Fruit fly (Drosophila melanogaster) whole organism, embryonic: Measurements from ENCODE around the gene STUB1.
A peak's percentile ranks its signal among the peaks of the same experiment; 100 is the strongest.

Experiments
- Atf6 ChIP-seq: fragments of 200-800 bp; sonication (Bioruptor generic); IDR thresholded peaks from 2 replicates; pipeline ENCODE4 v1.3.6; 2022; ENCODE audit warnings: missing biosample characterization, missing genetic modification characterization
- CG10147 ChIP-seq: fragments of 200-800 bp; sonication (Bioruptor generic); optimal IDR thresholded peaks from 2 replicates; lab custom pipeline; 2019; ENCODE audit warnings: missing biosample characterization, mild to moderate bottlenecking, missing genetic modification characterization, moderate library complexity
- CG10267 ChIP-seq: fragments of 200-800 bp; sonication (Bioruptor generic); optimal IDR thresholded peaks from 2 replicates; lab custom pipeline; 2018; ENCODE audit warnings: missing biosample characterization, mild to moderate bottlenecking, missing genetic modification characterization, moderate library complexity
- CG11560 ChIP-seq: fragments of 200-800 bp; sonication (Bioruptor generic); IDR thresholded peaks from 3 replicates; pipeline ENCODE4 v1.3.6; 2022; ENCODE audit warnings: missing biosample characterization, missing genetic modification characterization
- CG11695 ChIP-seq: fragments of 200-800 bp; sonication (Bioruptor generic); IDR thresholded peaks from 3 replicates; pipeline ENCODE4 v1.3.6; 2022; ENCODE audit warnings: missing biosample characterization, missing genetic modification characterization
- CG12659 ChIP-seq: fragments of 200-800 bp; sonication (Bioruptor generic); optimal IDR thresholded peaks from 3 replicates; lab custom pipeline; 2017; ENCODE audit warnings: mild to moderate bottlenecking, missing biosample characterization, missing genetic modification reagents, missing genetic modification characterization
- CG1529 ChIP-seq: fragments of 200-800 bp; sonication (Bioruptor generic); optimal IDR thresholded peaks from 3 replicates; lab custom pipeline; 2018; ENCODE audit warnings: missing biosample characterization, missing genetic modification characterization
- CG1647 ChIP-seq: fragments of 200-800 bp; sonication (Bioruptor generic); optimal IDR thresholded peaks from 3 replicates; lab custom pipeline; 2016; ENCODE audit warnings: missing biosample characterization, missing genetic modification characterization
- CG17829 ChIP-seq: fragments of 200-800 bp; optimal IDR thresholded peaks from 2 replicates; lab custom pipeline; 2019; ENCODE audit warnings: missing biosample characterization, mild to moderate bottlenecking, missing genetic modification characterization, moderate library complexity
- CG18599 ChIP-seq: fragments of 200-800 bp; sonication (Bioruptor generic); optimal IDR thresholded peaks from 3 replicates; lab custom pipeline; 2017; ENCODE audit warnings: missing biosample characterization, missing genetic modification characterization, mild to moderate bottlenecking, moderate library complexity, missing genetic modification reagents
- CG18764 ChIP-seq: fragments of 200-800 bp; sonication (Bioruptor generic); optimal IDR thresholded peaks from 3 replicates; lab custom pipeline; 2016; ENCODE audit warnings: missing biosample characterization, missing genetic modification characterization
- CG2889 ChIP-seq: fragments of 200-800 bp; sonication (Bioruptor generic); IDR thresholded peaks from 3 replicates; pipeline ENCODE4 v1.3.6; 2022; ENCODE audit warnings: missing biosample characterization, missing genetic modification characterization
- CG30403 ChIP-seq: fragments of 200-800 bp; sonication (Bioruptor generic); optimal IDR thresholded peaks from 3 replicates; lab custom pipeline; 2016; ENCODE audit warnings: missing biosample characterization, missing genetic modification characterization
- CG31388 ChIP-seq: fragments of 200-800 bp; sonication (Bioruptor generic); optimal IDR thresholded peaks from 2 replicates; lab custom pipeline; 2016; ENCODE audit warnings: missing biosample characterization, missing genetic modification characterization
- CG3407 ChIP-seq: fragments of 200-800 bp; sonication (Bioruptor generic); optimal IDR thresholded peaks from 2 replicates; lab custom pipeline; 2018; ENCODE audit warnings: missing biosample characterization, mild to moderate bottlenecking, missing genetic modification characterization
- CG43689 ChIP-seq: fragments of 200-800 bp; sonication (Bioruptor generic); IDR thresholded peaks from 2 replicates; pipeline ENCODE4 v1.3.6; 2022; ENCODE audit warnings: missing biosample characterization, missing genetic modification characterization
- CG4820 ChIP-seq: fragments of 200-800 bp; sonication (Bioruptor generic); optimal IDR thresholded peaks from 3 replicates; lab custom pipeline; 2016; ENCODE audit warnings: missing biosample characterization, missing genetic modification characterization
- CG6175 ChIP-seq: fragments of 200-800 bp; sonication (Bioruptor generic); IDR thresholded peaks from 3 replicates; pipeline ENCODE4 v1.3.6; 2022; ENCODE audit warnings: missing biosample characterization, missing genetic modification characterization
- CG6683 ChIP-seq: fragments of 200-800 bp; sonication (Bioruptor generic); optimal IDR thresholded peaks from 2 replicates; lab custom pipeline; 2017; ENCODE audit warnings: missing biosample characterization, mild to moderate bottlenecking, missing genetic modification characterization, missing genetic modification reagents
- CG7357 ChIP-seq: fragments of 200-800 bp; sonication (Bioruptor generic); IDR thresholded peaks from 3 replicates; pipeline ENCODE4 v1.3.6; 2022; ENCODE audit warnings: missing biosample characterization, missing genetic modification characterization
- CG9609 ChIP-seq: fragments of 200-800 bp; sonication (Bioruptor generic); optimal IDR thresholded peaks from 3 replicates; lab custom pipeline; 2016; ENCODE audit warnings: missing biosample characterization, missing genetic modification characterization
- CoRest ChIP-seq: fragments of 200-800 bp; sonication (Bioruptor generic); optimal IDR thresholded peaks from 3 replicates; lab custom pipeline; 2018; ENCODE audit warnings: missing biosample characterization, mild to moderate bottlenecking, missing genetic modification characterization, moderate library complexity
- D19B ChIP-seq: fragments of 200-800 bp; sonication (Bioruptor generic); optimal IDR thresholded peaks from 2 replicates; lab custom pipeline; 2017; ENCODE audit warnings: missing biosample characterization, mild to moderate bottlenecking, missing genetic modification characterization
- Drgx ChIP-seq: fragments of 200-800 bp; sonication (Bioruptor generic); IDR thresholded peaks from 2 replicates; pipeline ENCODE4 v1.3.6; 2022; ENCODE audit warnings: missing biosample characterization, missing genetic modification characterization
- Gsc ChIP-seq: fragments of 200-800 bp; sonication (Bioruptor generic); IDR thresholded peaks from 2 replicates; pipeline ENCODE4 v1.3.6; 2022; ENCODE audit warnings: missing biosample characterization, missing genetic modification characterization
- HLHmδ ChIP-seq: fragments of 200-800 bp; sonication (Bioruptor generic); optimal IDR thresholded peaks from 2 replicates; lab custom pipeline; 2018; ENCODE audit warnings: missing biosample characterization, mild to moderate bottlenecking, missing genetic modification characterization, moderate library complexity
- Max ChIP-seq: fragments of 200-800 bp; sonication (Bioruptor generic); optimal IDR thresholded peaks from 2 replicates; lab custom pipeline; 2016; ENCODE audit warnings: missing biosample characterization, mild to moderate bottlenecking, missing genetic modification characterization
- Med ChIP-seq: fragments of 200-800 bp; sonication (Bioruptor generic); peaks from one replicate; lab custom pipeline; 2016; ENCODE audit warnings: missing biosample characterization, missing genetic modification characterization, mild to moderate bottlenecking, inconsistent platforms, moderate library complexity
- Neu2 ChIP-seq: fragments of 200-800 bp; sonication (Bioruptor generic); optimal IDR thresholded peaks from 3 replicates; lab custom pipeline; 2016; ENCODE audit warnings: missing biosample characterization, missing genetic modification characterization, borderline replicate concordance
- PHDP ChIP-seq: fragments of 200-800 bp; sonication (Bioruptor generic); optimal IDR thresholded peaks from 3 replicates; lab custom pipeline; 2018; ENCODE audit warnings: missing biosample characterization, mild to moderate bottlenecking, missing genetic modification characterization, moderate library complexity
- Rfx ChIP-seq: fragments of 200-800 bp; sonication (Bioruptor generic); IDR thresholded peaks from 2 replicates; pipeline ENCODE4 v1.3.6; 2022; ENCODE audit warnings: missing biosample characterization, missing genetic modification characterization
- Trl ChIP-seq, 3 experiments: fragments of >200 bp in 2 of 3; fragments of 200-800 bp in 1 of 3; sonication (Bioruptor generic) in 1 of 3; optimal IDR thresholded peaks; 2 replicates in 1 of 3; 3 replicates in 2 of 3; lab custom pipeline; 2016 to 2017; ENCODE audit warnings: missing biosample characterization in 1 of 3, missing genetic modification characterization in 1 of 3
- aop ChIP-seq: fragments of 200-800 bp; sonication (Bioruptor generic); IDR thresholded peaks from 2 replicates; pipeline ENCODE4 v1.3.6; 2022; ENCODE audit warnings: missing biosample characterization, missing genetic modification characterization
- croc ChIP-seq: fragments of 200-800 bp; sonication (Bioruptor generic); conservative IDR thresholded peaks from 3 replicates; pipeline ENCODE4 v1.3.6; 2022; ENCODE audit warnings: missing biosample characterization, missing genetic modification characterization
- crp ChIP-seq, 2 experiments: fragments of 200-800 bp; sonication (Bioruptor generic); optimal IDR thresholded peaks; 2 replicates in 1 of 2; 3 replicates in 1 of 2; lab custom pipeline; 2017; ENCODE audit warnings: missing biosample characterization in 2 of 2, missing genetic modification characterization in 2 of 2, mild to moderate bottlenecking in 1 of 2, moderate library complexity in 1 of 2
- emc ChIP-seq: fragments of 200-800 bp; sonication (Bioruptor generic); optimal IDR thresholded peaks from 2 replicates; lab custom pipeline; 2016; ENCODE audit warnings: missing biosample characterization, missing genetic modification characterization
- ewg ChIP-seq: fragments of 200-800 bp; sonication (Bioruptor generic); optimal IDR thresholded peaks from 3 replicates; lab custom pipeline; 2017; ENCODE audit warnings: mild to moderate bottlenecking, missing biosample characterization, missing genetic modification reagents, missing genetic modification characterization
- eyg ChIP-seq: fragments of 200-800 bp; sonication (Bioruptor generic); optimal IDR thresholded peaks from 3 replicates; lab custom pipeline; 2016; ENCODE audit warnings: missing biosample characterization, missing genetic modification characterization
- gem ChIP-seq: fragments of 200-800 bp; sonication (Bioruptor generic); optimal IDR thresholded peaks from 2 replicates; lab custom pipeline; 2019; ENCODE audit warnings: missing biosample characterization, mild to moderate bottlenecking, missing genetic modification characterization, moderate library complexity
- gsb ChIP-seq: fragments of 200-800 bp; sonication (Bioruptor generic); IDR thresholded peaks from 2 replicates; pipeline ENCODE4 v1.3.6; 2022; ENCODE audit warnings: missing biosample characterization, missing genetic modification characterization
- her ChIP-seq: fragments of 200-800 bp; sonication (Bioruptor generic); optimal IDR thresholded peaks from 2 replicates; lab custom pipeline; 2016; ENCODE audit warnings: missing biosample characterization, missing genetic modification characterization
- jing ChIP-seq: fragments of 200-800 bp; sonication (Bioruptor generic); optimal IDR thresholded peaks from 2 replicates; lab custom pipeline; 2018; ENCODE audit warnings: missing biosample characterization, mild to moderate bottlenecking, missing genetic modification characterization
- jumu ChIP-seq: fragments of 200-800 bp; sonication (Bioruptor generic); optimal IDR thresholded peaks from 3 replicates; lab custom pipeline; 2016; ENCODE audit warnings: missing biosample characterization, missing genetic modification characterization
- mld ChIP-seq: fragments of 200-800 bp; sonication (Bioruptor generic); IDR thresholded peaks from 3 replicates; pipeline ENCODE4 v1.3.6; 2022; ENCODE audit warnings: missing biosample characterization, missing genetic modification characterization; ENCODE audit not compliant: partially characterized antibody
- org-1 ChIP-seq: fragments of 200-800 bp; sonication (Bioruptor generic); optimal IDR thresholded peaks from 2 replicates; lab custom pipeline; 2017; ENCODE audit warnings: missing biosample characterization, missing genetic modification characterization
- repo ChIP-seq: fragments of 200-800 bp; sonication (Bioruptor generic); optimal IDR thresholded peaks from 2 replicates; lab custom pipeline; 2016; ENCODE audit warnings: missing biosample characterization, missing genetic modification characterization
- so ChIP-seq: fragments of 200-800 bp; sonication (Bioruptor generic); IDR thresholded peaks from 3 replicates; pipeline ENCODE4 v1.3.6; 2022; ENCODE audit warnings: missing biosample characterization, missing genetic modification characterization
- tap ChIP-seq: fragments of 200-800 bp; optimal IDR thresholded peaks from 3 replicates; lab custom pipeline; 2019; ENCODE audit warnings: missing biosample characterization, mild to moderate bottlenecking, missing genetic modification characterization, moderate library complexity
- toy ChIP-seq: fragments of 200-800 bp; sonication (Bioruptor generic); IDR thresholded peaks from 2 replicates; pipeline ENCODE4 v1.3.6; 2022; ENCODE audit warnings: missing biosample characterization, missing genetic modification characterization
- wor ChIP-seq: fragments of 200-800 bp; sonication (Bioruptor generic); IDR thresholded peaks from 2 replicates; pipeline ENCODE4 v1.3.6; 2022; ENCODE audit warnings: missing biosample characterization, missing genetic modification characterization

Gene STUB1

dm6 chr2L:10466865-10467270 lies 29.5 kb downstream of the STUB1 start (continued):
- TF ChIP-seq D19B (GFP tag; lab: Kevin White, UChicago) (peak; percentile 84), gem (tag; lab: Kevin White, UChicago) (peak; percentile 73), CG2889 (0 out of 3 replicates have a peak, but pooled peaks have one; percentile 5), crp (GFP tag; optimal IDR thresholded peaks at IDR 0.05; lab: Kevin White, UChicago) (peak in 1 of 2 experiments; percentile 8), CG9609 (GFP tag; lab: Kevin White, UChicago) (peak; percentile 39), CG30403 (GFP tag; lab: Kevin White, UChicago) (peak; percentile 75), aop (GFP tag; lab: Robert Waterston, UW) (no peak), CG31388 (GFP tag; lab: Kevin White, UChicago) (peak; percentile 40), CG43689 (no peak), toy (GFP tag; lab: Robert Waterston, UW) (no peak), gsb (no peak), ewg (GFP tag; lab: Kevin White, UChicago) (peak; percentile 55), CoRest (tag; lab: Kevin White, UChicago) (peak; percentile 74), CG18599 (GFP tag; lab: Kevin White, UChicago) (peak; percentile 36), Gsc (GFP tag; lab: Robert Waterston, UW) (peak; percentile 49), CG18764 (GFP tag; lab: Kevin White, UChicago) (peak; percentile 1), CG17829 (tag; lab: Kevin White, UChicago) (peak; percentile 75), CG6175 (GFP tag; lab: Robert Waterston, UW) (peak; percentile 14; the same call in 1 of the 3 replicates), Max (peak; percentile 58), CG7357 (GFP tag; lab: Robert Waterston, UW) (peak; percentile 61; the same call in 2 of the 3 replicates), org-1 (GFP tag; lab: Kevin White, UChicago) (peak; percentile 51), croc (GFP tag; lab: Robert Waterston, UW) (peak; percentile 69), repo (GFP tag; lab: Kevin White, UChicago) (no peak), CG11560 (tag; lab: Robert Waterston, UW) (no peak), so (GFP tag; lab: Robert Waterston, UW) (0 out of 3 replicates have a peak, but pooled peaks have one; percentile 11), CG10147 (peak; percentile 2), CG1529 (GFP tag; lab: Kevin White, UChicago) (peak; percentile 67), CG3407 (GFP tag; lab: Kevin White, UChicago) (peak; percentile 33), Trl (optimal IDR thresholded peaks at IDR 0.05; lab: Kevin White, UChicago) (no peak), Trl (GFP tag; optimal IDR thresholded peaks at IDR 0.05; lab: Kevin White, UChicago) (peak; percentile 55), Atf6 (peak; percentile 20; the same call in 1 of the 2 replicates), emc (GFP tag; lab: Kevin White, UChicago) (no peak), CG12659 (GFP tag; lab: Kevin White, UChicago) (peak; percentile 57), eyg (peak; percentile 16), PHDP (peak; percentile 13), HLHmδ (GFP tag; lab: Kevin White, UChicago) (no peak), Neu2 (GFP tag; lab: Kevin White, UChicago) (no peak), mld (GFP tag; lab: Robert Waterston, UW) (no peak), jumu (peak; percentile 53), Rfx (no peak), Drgx (GFP tag; lab: Robert Waterston, UW) (0 out of 2 replicates have a peak, but pooled peaks have one; percentile 12), CG4820 (GFP tag; lab: Kevin White, UChicago) (peak; percentile 68), jing (GFP tag; lab: Kevin White, UChicago) (peak; percentile 8), Med (GFP tag; lab: Kevin White, UChicago) (peak; percentile 84), CG10267 (tag; lab: Kevin White, UChicago) (peak; percentile 58), tap (tag; lab: Kevin White, UChicago) (peak; percentile 46), her (GFP tag; lab: Kevin White, UChicago) (no peak), CG6683 (GFP tag; lab: Kevin White, UChicago) (peak; percentile 21), CG1647 (GFP tag; lab: Kevin White, UChicago) (peak; percentile 14), wor (0 out of 2 replicates have a peak, but pooled peaks have one; percentile 46), CG11695 (GFP tag; lab: Robert Waterston, UW) (peak; percentile 54; the same call in 2 of the 3 replicates)
